Worm (Caenorhabditis elegans) whole organism, young adult: ENCODE results near the gene K11H3.5.

Experiments used
- F22D6.2 ChIP-seq: sonication (generic microtip); optimal IDR thresholded peaks from 2 replicates; lab custom pipeline; 2016; ENCODE audit warnings: mild to moderate bottlenecking, missing genetic modification characterization, missing compliant biosample characterization
- F33H1.4 ChIP-seq: fragments of 200-800 bp; sonication (Bioruptor generic); IDR thresholded peaks from 2 replicates; pipeline ENCODE4 v1.3.6; 2022; ENCODE audit warnings: missing genetic modification reagents, missing genetic modification characterization, missing compliant biosample characterization
- F49E8.2 ChIP-seq: sonication (generic microtip); optimal IDR thresholded peaks from 3 replicates; lab custom pipeline; 2017; ENCODE audit warnings: missing genetic modification characterization, mild to moderate bottlenecking, missing compliant biosample characterization, antibody characterized with exemption, moderate library complexity; ENCODE audit not compliant: insufficient read depth
- F52B5.7 ChIP-seq: sonication (generic microtip); optimal IDR thresholded peaks from 2 replicates; lab custom pipeline; 2016; ENCODE audit warnings: mild to moderate bottlenecking, missing genetic modification characterization, missing compliant biosample characterization
- Y53G8AR.9 ChIP-seq: fragments of 200-800 bp; sonication (Bioruptor generic); conservative IDR thresholded peaks from 2 replicates; pipeline ENCODE4 v1.3.6; 2022; ENCODE audit warnings: missing genetic modification reagents, missing genetic modification characterization, missing compliant biosample characterization
- Y56A3A.18 ChIP-seq: fragments of 200-800 bp; sonication (Bioruptor generic); IDR thresholded peaks from 2 replicates; pipeline ENCODE4 v1.3.6; 2022; ENCODE audit warnings: missing genetic modification reagents, missing genetic modification characterization, missing compliant biosample characterization
- Y79H2A.3 ChIP-seq: fragments of 200-800 bp; sonication (Bioruptor generic); conservative IDR thresholded peaks from 2 replicates; pipeline ENCODE4 v1.3.6; 2022; ENCODE audit warnings: missing genetic modification reagents, missing genetic modification characterization, missing compliant biosample characterization
- Y95B8A.8 ChIP-seq: fragments of 200-800 bp; sonication (Bioruptor generic); IDR thresholded peaks from 2 replicates; pipeline ENCODE4 v1.3.6; 2022; ENCODE audit warnings: missing genetic modification reagents, missing genetic modification characterization, missing compliant biosample characterization
- ZK185.1 ChIP-seq: sonication (generic microtip); optimal IDR thresholded peaks from 2 replicates; lab custom pipeline; 2016; ENCODE audit warnings: mild to moderate bottlenecking, missing genetic modification characterization, missing compliant biosample characterization; ENCODE audit not compliant: poor library complexity, severe bottlenecking
- ama-1 ChIP-seq, 3 experiments: fragments of 150-350 bp in 1 of 3; sonication (generic microtip) in 2 of 3; optimal IDR thresholded peaks; 2 replicates each; lab custom pipeline; 2014 to 2018; ENCODE audit warnings: missing biosample characterization in 2 of 3, missing genetic modification characterization in 2 of 3, missing genetic modification reagents in 2 of 3
- attf-5 ChIP-seq: fragments of 200-800 bp; sonication (Bioruptor generic); optimal IDR thresholded peaks from 2 replicates; lab custom pipeline; 2018; ENCODE audit warnings: mild to moderate bottlenecking, missing genetic modification characterization, missing compliant biosample characterization
- cebp-1 ChIP-seq, 2 experiments: fragments of 200-800 bp in 1 of 2; sonication (Bioruptor generic) in 1 of 2; sonication (generic microtip) in 1 of 2; IDR thresholded peaks in 1 of 2; optimal IDR thresholded peaks in 1 of 2; 2 replicates each; pipeline versions ENCODE4 v1.3.6 to Lab custom; 2017 to 2022; ENCODE audit warnings: missing compliant biosample characterization in 2 of 2, missing genetic modification characterization in 2 of 2, mild to moderate bottlenecking in 1 of 2, missing genetic modification reagents in 1 of 2, moderate library complexity in 1 of 2
- ceh-100 ChIP-seq: fragments of 200-800 bp; sonication (Bioruptor generic); IDR thresholded peaks from 2 replicates; pipeline ENCODE4 v1.3.6; 2022; ENCODE audit warnings: missing genetic modification reagents, missing genetic modification characterization, missing compliant biosample characterization
- dox-1 ChIP-seq: fragments of 200-800 bp; sonication (Bioruptor generic); IDR thresholded peaks from 2 replicates; pipeline ENCODE4 v1.3.6; 2022; ENCODE audit warnings: missing genetic modification reagents, missing genetic modification characterization, missing compliant biosample characterization
- hmg-1.2 ChIP-seq: fragments of 200-800 bp; sonication (Bioruptor generic); IDR thresholded peaks from 2 replicates; pipeline ENCODE4 v1.3.6; 2022; ENCODE audit warnings: missing genetic modification reagents, missing genetic modification characterization, missing compliant biosample characterization
- lag-1 ChIP-seq: fragments of 200-800 bp; sonication (Bioruptor generic); IDR thresholded peaks from 2 replicates; pipeline ENCODE4 v1.3.6; 2022; ENCODE audit warnings: missing genetic modification reagents, missing genetic modification characterization, missing compliant biosample characterization
- let-607 ChIP-seq, 2 experiments: fragments of 200-800 bp in 1 of 2; sonication (Bioruptor generic) in 1 of 2; sonication (generic microtip) in 1 of 2; optimal IDR thresholded peaks; 2 replicates each; lab custom pipeline; 2016 to 2018; ENCODE audit warnings: mild to moderate bottlenecking in 2 of 2, missing compliant biosample characterization in 2 of 2, missing genetic modification characterization in 2 of 2, moderate library complexity in 2 of 2, missing genotype in 1 of 2
- lin-26 ChIP-seq: fragments of 200-800 bp; sonication (Bioruptor generic); IDR thresholded peaks from 2 replicates; pipeline ENCODE4 v1.3.6; 2022; ENCODE audit warnings: missing genetic modification reagents, missing genetic modification characterization, missing compliant biosample characterization
- lin-54 ChIP-seq: fragments of 200-800 bp; sonication (Bioruptor generic); optimal IDR thresholded peaks from 2 replicates; lab custom pipeline; 2018; ENCODE audit warnings: mild to moderate bottlenecking, missing genetic modification characterization, missing compliant biosample characterization
- mcd-1 ChIP-seq: fragments of 200-800 bp; sonication (Bioruptor generic); IDR thresholded peaks from 2 replicates; pipeline ENCODE4 v1.3.6; 2022; ENCODE audit warnings: missing genetic modification reagents, missing genetic modification characterization, missing compliant biosample characterization
- mxl-1 ChIP-seq: sonication (generic microtip); optimal IDR thresholded peaks from 2 replicates; lab custom pipeline; 2016; ENCODE audit warnings: missing genetic modification characterization, missing compliant biosample characterization
- nfya-2 ChIP-seq: fragments of 200-800 bp; sonication (Bioruptor generic); IDR thresholded peaks from 2 replicates; pipeline ENCODE4 v1.3.6; 2022; ENCODE audit warnings: missing genetic modification reagents, missing genetic modification characterization, missing compliant biosample characterization
- nhr-27 ChIP-seq: fragments of 200-800 bp; sonication (Bioruptor generic); optimal IDR thresholded peaks from 2 replicates; lab custom pipeline; 2018; ENCODE audit warnings: mild to moderate bottlenecking, missing genetic modification characterization, moderate library complexity, missing compliant biosample characterization
- nhr-80 ChIP-seq: sonication (generic microtip); optimal IDR thresholded peaks from 2 replicates; lab custom pipeline; 2016; ENCODE audit warnings: missing genetic modification characterization, missing compliant biosample characterization
- pbrm-1 ChIP-seq: fragments of 200-800 bp; sonication (Bioruptor generic); IDR thresholded peaks from 2 replicates; pipeline ENCODE4 v1.3.6; 2022; ENCODE audit warnings: missing genetic modification reagents, missing genetic modification characterization, missing compliant biosample characterization
- rcor-1 ChIP-seq: fragments of 200-800 bp; sonication (Bioruptor generic); IDR thresholded peaks from 2 replicates; pipeline ENCODE4 v1.3.6; 2022; ENCODE audit warnings: missing genetic modification reagents, missing genetic modification characterization, missing compliant biosample characterization
- rpc-1 ChIP-seq, 2 experiments: fragments of 150-350 bp in 1 of 2; sonication (generic microtip) in 1 of 2; optimal IDR thresholded peaks; 2 replicates each; lab custom pipeline; 2014 to 2018; ENCODE audit warnings: missing biosample characterization in 1 of 2, missing genetic modification characterization in 1 of 2, missing genetic modification reagents in 1 of 2, missing genotype in 1 of 2
- ztf-22 ChIP-seq: fragments of 200-800 bp; sonication (Bioruptor generic); optimal IDR thresholded peaks from 2 replicates; lab custom pipeline; 2018; ENCODE audit warnings: mild to moderate bottlenecking, missing genetic modification characterization, moderate library complexity, missing compliant biosample characterization
- ztf-25 ChIP-seq: fragments of 200-800 bp; sonication (Bioruptor generic); IDR thresholded peaks from 2 replicates; pipeline ENCODE4 v1.3.6; 2022; ENCODE audit warnings: missing genetic modification reagents, missing genetic modification characterization, missing compliant biosample characterization
- ztf-26 ChIP-seq: sonication (generic microtip); optimal IDR thresholded peaks from 2 replicates; lab custom pipeline; 2017; ENCODE audit warnings: missing genetic modification characterization, missing compliant biosample characterization
- ztf-6 ChIP-seq: fragments of 200-800 bp; sonication (Bioruptor generic); IDR thresholded peaks from 2 replicates; pipeline ENCODE4 v1.3.6; 2022; ENCODE audit warnings: missing genetic modification reagents, missing genetic modification characterization, missing compliant biosample characterization

Gene K11H3.5

ce11 chrIII:9807560-9808046 lies 36.0 kb upstream of the K11H3.5 start:
- TF ChIP-seq cebp-1 (GFP tag; IDR thresholded peaks at IDR 0.05; lab: Robert Waterston, UW) = no peak
- peak; percentile 4 for TF ChIP-seq cebp-1 (tag; optimal IDR thresholded peaks at IDR 0.05; lab: Kevin White, UChicago)
- TF ChIP-seq F33H1.4 (GFP tag; lab: Robert Waterston, UW) = no peak
- TF ChIP-seq ztf-26 (tag; lab: Kevin White, UChicago) = peak; percentile 26
- no peak for TF ChIP-seq F22D6.2 (tag; lab: Kevin White, UChicago)
- TF ChIP-seq mcd-1 (GFP tag; lab: Robert Waterston, UW) = no peak
- TF ChIP-seq ama-1 (optimal IDR thresholded peaks at IDR 0.05; lab: Kevin White, UChicago) = peak; percentile 21
- TF ChIP-seq ama-1 (GFP tag; optimal IDR thresholded peaks at IDR 0.05; lab: Kevin White, UChicago) = no peak
- TF ChIP-seq Y56A3A.18 (GFP tag; lab: Robert Waterston, UW) = no peak
- TF ChIP-seq mxl-1 (tag; lab: Kevin White, UChicago) = no peak
- no peak for TF ChIP-seq F52B5.7 (tag; lab: Kevin White, UChicago)
- TF ChIP-seq nhr-80 (tag; lab: Kevin White, UChicago) = peak; percentile 51
- peak; percentile 47 for TF ChIP-seq attf-5 (GFP tag; lab: Kevin White, UChicago)
- no peak for TF ChIP-seq lin-54
- no peak for TF ChIP-seq lin-26 (GFP tag; lab: Robert Waterston, UW)
- TF ChIP-seq ztf-22 = no peak
- TF ChIP-seq Y53G8AR.9 (GFP tag; lab: Robert Waterston, UW) = 0 out of 2 replicates have a peak, but pooled peaks have one; percentile 15
- TF ChIP-seq Y79H2A.3 = no peak
- no peak for TF ChIP-seq F49E8.2 (tag; lab: Kevin White, UChicago)
- no peak for TF ChIP-seq rpc-1 (optimal IDR thresholded peaks at IDR 0.05; lab: Kevin White, UChicago)
- no peak for TF ChIP-seq rpc-1 (tag; optimal IDR thresholded peaks at IDR 0.05; lab: Kevin White, UChicago)
- no peak for TF ChIP-seq nhr-27
- TF ChIP-seq, all 124 proteins: peak for 6

ce11 chrIII:9808179-9808578 lies 35.4 kb upstream of the K11H3.5 start, which contains the start of gene gtap-2:
TSS of gene gtap-2 (plus strand) at chrIII:9808544.
- peak; percentile 85 for TF ChIP-seq ceh-100 (GFP tag; lab: Robert Waterston, UW)
- no peak for TF ChIP-seq F49E8.2 (tag; lab: Kevin White, UChicago)
- TF ChIP-seq ZK185.1 (tag; lab: Kevin White, UChicago) = peak; percentile 7

- TF ChIP-seq nfya-2 (GFP tag; lab: Robert Waterston, UW) (no peak), let-607 (tag; optimal IDR thresholded peaks at IDR 0.05; lab: Kevin White, UChicago) (no peak), Y79H2A.3 (no peak), ztf-25 (GFP tag; lab: Robert Waterston, UW) (no peak), lag-1 (GFP tag; lab: Robert Waterston, UW) (no peak)
- TF ChIP-seq, all 124 proteins: peak for 0
These were observed 30.4 kb upstream of the K11H3.5 start, which contains the start of gene ZK632.14 for ce11 chrIII:9813146-9813545. TSS of gene ZK632.14 (plus strand) at chrIII:9813446.

- peak; percentile 42; the same call in 1 of the 2 replicates for TF ChIP-seq pbrm-1
- TF ChIP-seq hmg-1.2 = peak; percentile 37; the same call in 1 of the 2 replicates
- TF ChIP-seq rcor-1 (GFP tag; lab: Robert Waterston, UW) = 0 out of 2 replicates have a peak, but pooled peaks have one; percentile 35
- peak; percentile 2 for TF ChIP-seq nhr-80 (tag; lab: Kevin White, UChicago)
- TF ChIP-seq Y95B8A.8 = no peak
- peak; percentile 8; the same call in 1 of the 2 replicates for TF ChIP-seq dox-1 (GFP tag; lab: Robert Waterston, UW)
- 0 out of 2 replicates have a peak, but pooled peaks have one; percentile 15 for TF ChIP-seq Y53G8AR.9 (GFP tag; lab: Robert Waterston, UW)
- TF ChIP-seq cebp-1 (GFP tag; IDR thresholded peaks at IDR 0.05; lab: Robert Waterston, UW) = no peak
- peak; percentile 25 for TF ChIP-seq cebp-1 (tag; optimal IDR thresholded peaks at IDR 0.05; lab: Kevin White, UChicago)
- no peak for TF ChIP-seq ztf-6 (GFP tag; lab: Robert Waterston, UW)
These were observed 26.4 kb upstream of the K11H3.5 start, which contains the start of gene cnx-1 for ce11 chrIII:9817087-9817612. TSS of gene cnx-1 (minus strand) at chrIII:9817137.
